Worm (Caenorhabditis elegans) whole organism, early embryonic: ENCODE measurements around the gene srj-21.

ENCODE experiments used
- F13C5.2 ChIP-seq: sonication (generic microtip); optimal IDR thresholded peaks from 2 replicates; lab custom pipeline; 2017; ENCODE audit warnings: mild to moderate bottlenecking, missing genetic modification characterization, inconsistent platforms, missing compliant biosample characterization
- ama-1 ChIP-seq: fragments of 150-350 bp; optimal IDR thresholded peaks from 2 replicates; lab custom pipeline; 2014
- ceh-36 ChIP-seq: sonication (generic microtip); optimal IDR thresholded peaks from 2 replicates; lab custom pipeline; 2016; ENCODE audit warnings: missing genetic modification characterization, inconsistent platforms, missing compliant biosample characterization
- flt-1 ChIP-seq: fragments of 200-800 bp; sonication (Bioruptor generic); IDR thresholded peaks from 2 replicates; pipeline ENCODE4 v1.3.6; 2022; ENCODE audit warnings: missing genetic modification characterization, missing compliant biosample characterization
- pes-1 ChIP-seq: fragments of 200-800 bp; sonication (Bioruptor generic); IDR thresholded peaks from 2 replicates; pipeline ENCODE4 v1.3.6; 2022; ENCODE audit warnings: missing genetic modification reagents, missing genetic modification characterization, missing compliant biosample characterization
- scrt-1 ChIP-seq: fragments of 200-800 bp; sonication (Bioruptor generic); IDR thresholded peaks from 2 replicates; pipeline ENCODE4 v1.3.6; 2022; ENCODE audit warnings: missing genetic modification characterization, missing compliant biosample characterization

ce11 chrV:10764066-10764465 is 18.9 kb downstream of the srj-21 start, which contains the start of gene ocr-1:
- TF ChIP-seq ama-1 (lab: Kevin White, UChicago) (no peak), pes-1 (GFP tag; lab: Robert Waterston, UW) (no peak), F13C5.2 (tag; lab: Kevin White, UChicago) (no peak), flt-1 (GFP tag; lab: Robert Waterston, UW) (no peak), ceh-36 (tag; lab: Kevin White, UChicago) (no peak), scrt-1 (GFP tag; lab: Robert Waterston, UW) (no peak)
